Fruit fly (Drosophila melanogaster) Kc167 (cell line): ENCODE results near the gene CG32188.

ENCODE experiments used
- Myc ChIP-seq: fragments of >200 bp; optimal IDR thresholded peaks from 2 replicates; lab custom pipeline; 2017; ENCODE audit warnings: missing external identifiers
- Sin3A ChIP-seq: fragments of >200 bp; optimal IDR thresholded peaks from 2 replicates; lab custom pipeline; 2018; ENCODE audit warnings: missing external identifiers
- h ChIP-seq: fragments of >200 bp; optimal IDR thresholded peaks from 3 replicates; lab custom pipeline; 2018; ENCODE audit warnings: missing external identifiers
- psq ChIP-seq: fragments of >200 bp; optimal IDR thresholded peaks from 2 replicates; lab custom pipeline; 2017; ENCODE audit warnings: missing external identifiers

- TF ChIP-seq Sin3A (lab: Kevin White, UChicago) (no peak), psq (lab: Kevin White, UChicago) (no peak), h (lab: Kevin White, UChicago) (no peak), Myc (lab: Kevin White, UChicago) (no peak)
Observed at dm6 chr3L:17820093-17820492, 13.3 kb downstream of the CG32188 start, which contains the start of gene Ir75b.
